Worm (Caenorhabditis elegans) whole organism, L1 larva: ENCODE data around the gene spsb-2.

Experiments
- C04F5.9 ChIP-seq: sonication (generic microtip); optimal IDR thresholded peaks from 2 replicates; lab custom pipeline; 2016; ENCODE audit warnings: missing genetic modification characterization, missing compliant biosample characterization
- fos-1 ChIP-seq: fragments of 150-350 bp; optimal IDR thresholded peaks from 2 replicates; lab custom pipeline; 2014; ENCODE audit warnings: missing biosample characterization, missing genetic modification characterization
- lsy-2 ChIP-seq, 2 experiments: fragments of 150-350 bp; optimal IDR thresholded peaks; 2 replicates each; lab custom pipeline; 2014; ENCODE audit warnings: missing biosample characterization in 2 of 2, missing genetic modification characterization in 2 of 2
- nhr-11 ChIP-seq: fragments of 150-350 bp; optimal IDR thresholded peaks from 2 replicates; lab custom pipeline; 2014; ENCODE audit warnings: missing biosample characterization, missing genetic modification characterization
- nhr-76 ChIP-seq: sonication (generic microtip); optimal IDR thresholded peaks from 2 replicates; lab custom pipeline; 2017; ENCODE audit warnings: missing biosample characterization, missing genetic modification characterization
- nhr-84 ChIP-seq: sonication (generic microtip); optimal IDR thresholded peaks from 2 replicates; lab custom pipeline; 2017; ENCODE audit warnings: missing biosample characterization, missing genetic modification characterization
- nhr-90 ChIP-seq: sonication (generic microtip); optimal IDR thresholded peaks from 2 replicates; lab custom pipeline; 2016; ENCODE audit warnings: mild to moderate bottlenecking, missing genetic modification characterization, missing compliant biosample characterization; ENCODE audit not compliant: poor library complexity
- skn-1 ChIP-seq: fragments of 150-350 bp; optimal IDR thresholded peaks from 2 replicates; lab custom pipeline; 2014; ENCODE audit warnings: missing biosample characterization, missing genetic modification characterization
- tbx-2 ChIP-seq: sonication (generic microtip); optimal IDR thresholded peaks from 2 replicates; lab custom pipeline; 2016; ENCODE audit warnings: missing genetic modification characterization, missing compliant biosample characterization

ce11 chrII:15209309-15209708 is 20.8 kb upstream of the spsb-2 start:
- TF ChIP-seq tbx-2 (tag; lab: Kevin White, UChicago) (no peak), nhr-90 (tag; lab: Kevin White, UChicago) (no peak), nhr-11 (tag; lab: Kevin White, UChicago) (no peak), nhr-76 (tag; lab: Kevin White, UChicago) (no peak), lsy-2 (tag; optimal IDR thresholded peaks at IDR 0.05; lab: Kevin White, UChicago) (peak in 1 of 2 experiments; percentile 22), C04F5.9 (tag; lab: Kevin White, UChicago) (no peak), skn-1 (tag; lab: Kevin White, UChicago) (no peak), fos-1 (tag; lab: Kevin White, UChicago) (no peak), nhr-84 (tag; lab: Kevin White, UChicago) (no peak)
